Fruit fly (Drosophila melanogaster): ENCODE results near the gene CG12213.
"Not testable (repeated sequence)": the region's sequence is repeated elsewhere in the genome, so short reads cannot be mapped to it uniquely, and the experiment has no call there.

- not testable (repeated sequence) for TF ChIP-seq CTCF, CG8478 (optimal IDR thresholded peaks at IDR 0.05)
Measured at dm6 chr3R:11956444-11956843, 11.0 kb downstream of the CG12213 start, which contains the start of gene Hsp70Aa.

Measured in S2 (cell line).